Fruit fly (Drosophila melanogaster) whole organism, embryonic: ENCODE data around the gene CG42395.

Experiments
- Blimp-1 ChIP-seq: fragments of 200-800 bp; sonication (Bioruptor generic); optimal IDR thresholded peaks from 3 replicates; lab custom pipeline; 2018; ENCODE audit warnings: missing biosample characterization, missing genetic modification characterization, mild to moderate bottlenecking, moderate library complexity, missing genetic modification reagents
- BtbVII ChIP-seq: fragments of 200-800 bp; sonication (Bioruptor generic); optimal IDR thresholded peaks from 3 replicates; lab custom pipeline; 2017; ENCODE audit warnings: missing biosample characterization, mild to moderate bottlenecking, missing genetic modification characterization
- CG11398 ChIP-seq: fragments of 200-800 bp; sonication (Bioruptor generic); optimal IDR thresholded peaks from 2 replicates; lab custom pipeline; 2016; ENCODE audit warnings: missing biosample characterization, missing genetic modification characterization
- CG12155 ChIP-seq: fragments of 200-800 bp; sonication (Bioruptor generic); optimal IDR thresholded peaks from 3 replicates; lab custom pipeline; 2016; ENCODE audit warnings: missing biosample characterization, missing genetic modification characterization
- CG13296 ChIP-seq: fragments of 200-800 bp; sonication (Bioruptor generic); optimal IDR thresholded peaks from 3 replicates; lab custom pipeline; 2018; ENCODE audit warnings: missing biosample characterization, mild to moderate bottlenecking, missing genetic modification characterization
- CG15479 ChIP-seq: fragments of 200-800 bp; sonication (Bioruptor generic); optimal IDR thresholded peaks from 3 replicates; lab custom pipeline; 2019; ENCODE audit warnings: missing biosample characterization, mild to moderate bottlenecking, missing genetic modification characterization, moderate library complexity
- CG1647 ChIP-seq: fragments of 200-800 bp; sonication (Bioruptor generic); optimal IDR thresholded peaks from 3 replicates; lab custom pipeline; 2016; ENCODE audit warnings: missing biosample characterization, missing genetic modification characterization
- CG18764 ChIP-seq: fragments of 200-800 bp; sonication (Bioruptor generic); optimal IDR thresholded peaks from 3 replicates; lab custom pipeline; 2016; ENCODE audit warnings: missing biosample characterization, missing genetic modification characterization
- CG2199 ChIP-seq: fragments of 200-800 bp; sonication (Bioruptor generic); IDR thresholded peaks from 3 replicates; pipeline ENCODE4 v1.3.6; 2022; ENCODE audit warnings: missing biosample characterization, missing genetic modification characterization
- CG31224 ChIP-seq: fragments of 200-800 bp; sonication (Bioruptor generic); IDR thresholded peaks from 2 replicates; pipeline ENCODE4 v1.3.6; 2022; ENCODE audit warnings: missing biosample characterization, missing genetic modification characterization
- CG31365 ChIP-seq: fragments of 200-800 bp; sonication (Bioruptor generic); optimal IDR thresholded peaks from 2 replicates; lab custom pipeline; 2018; ENCODE audit warnings: missing biosample characterization, mild to moderate bottlenecking, missing genetic modification characterization
- CG31388 ChIP-seq: fragments of 200-800 bp; sonication (Bioruptor generic); optimal IDR thresholded peaks from 2 replicates; lab custom pipeline; 2016; ENCODE audit warnings: missing biosample characterization, missing genetic modification characterization
- CG3163 ChIP-seq: fragments of 200-800 bp; sonication (Bioruptor generic); optimal IDR thresholded peaks from 3 replicates; lab custom pipeline; 2016; ENCODE audit warnings: missing biosample characterization, missing genetic modification characterization
- CG6175 ChIP-seq: fragments of 200-800 bp; sonication (Bioruptor generic); IDR thresholded peaks from 3 replicates; pipeline ENCODE4 v1.3.6; 2022; ENCODE audit warnings: missing biosample characterization, missing genetic modification characterization
- CG6791 ChIP-seq: fragments of 200-800 bp; sonication (Bioruptor generic); IDR thresholded peaks from 3 replicates; pipeline ENCODE4 v1.3.6; 2022; ENCODE audit warnings: missing biosample characterization, missing genetic modification characterization; ENCODE audit not compliant: partially characterized antibody
- CG9609 ChIP-seq: fragments of 200-800 bp; sonication (Bioruptor generic); optimal IDR thresholded peaks from 3 replicates; lab custom pipeline; 2016; ENCODE audit warnings: missing biosample characterization, missing genetic modification characterization
- CG9932 ChIP-seq: fragments of 200-800 bp; sonication (Bioruptor generic); IDR thresholded peaks from 2 replicates; pipeline ENCODE4 v1.3.6; 2022; ENCODE audit warnings: missing biosample characterization, missing genetic modification characterization
- CHES-1-like ChIP-seq: fragments of 200-800 bp; sonication (Bioruptor generic); optimal IDR thresholded peaks from 2 replicates; lab custom pipeline; 2016; ENCODE audit warnings: missing biosample characterization, missing genetic modification characterization
- D19A ChIP-seq: fragments of 200-800 bp; optimal IDR thresholded peaks from 3 replicates; lab custom pipeline; 2019; ENCODE audit warnings: missing biosample characterization, mild to moderate bottlenecking, missing genetic modification characterization, moderate library complexity
- Dfd ChIP-seq, 2 experiments: fragments of >200 bp; optimal IDR thresholded peaks; 2 replicates each; lab custom pipeline; 2017; ENCODE audit warnings: missing biosample characterization in 2 of 2, missing genetic modification characterization in 2 of 2
- Dip2 ChIP-seq: fragments of 200-800 bp; sonication (Bioruptor generic); IDR thresholded peaks from 2 replicates; pipeline ENCODE4 v1.3.6; 2022; ENCODE audit warnings: missing biosample characterization, missing genetic modification characterization
- ERR ChIP-seq: fragments of 200-800 bp; sonication (Bioruptor generic); optimal IDR thresholded peaks from 2 replicates; lab custom pipeline; 2016; ENCODE audit warnings: missing biosample characterization, missing genetic modification characterization
- Hmx ChIP-seq: fragments of 200-800 bp; sonication (Bioruptor generic); optimal IDR thresholded peaks from 2 replicates; lab custom pipeline; 2016; ENCODE audit warnings: missing biosample characterization, missing genetic modification characterization
- NC2β ChIP-seq: fragments of 200-800 bp; sonication (Bioruptor generic); optimal IDR thresholded peaks from 2 replicates; lab custom pipeline; 2016; ENCODE audit warnings: missing biosample characterization, missing genetic modification characterization
- Neu2 ChIP-seq: fragments of 200-800 bp; sonication (Bioruptor generic); optimal IDR thresholded peaks from 3 replicates; lab custom pipeline; 2016; ENCODE audit warnings: missing biosample characterization, missing genetic modification characterization, borderline replicate concordance
- Nf-YA ChIP-seq: fragments of 200-800 bp; sonication (Bioruptor generic); IDR thresholded peaks from 2 replicates; pipeline ENCODE4 v1.3.6; 2022; ENCODE audit warnings: missing biosample characterization, missing genetic modification characterization
- Opbp ChIP-seq: fragments of 200-800 bp; sonication (Bioruptor generic); IDR thresholded peaks from 3 replicates; pipeline ENCODE4 v1.3.6; 2022; ENCODE audit warnings: missing biosample characterization, missing genetic modification characterization; ENCODE audit not compliant: partially characterized antibody
- Optix ChIP-seq: fragments of 200-800 bp; sonication (Bioruptor generic); IDR thresholded peaks from 3 replicates; pipeline ENCODE4 v1.3.6; 2022; ENCODE audit warnings: missing biosample characterization, missing genetic modification characterization
- Ptx1 ChIP-seq: fragments of 200-800 bp; sonication (Bioruptor generic); IDR thresholded peaks from 2 replicates; pipeline ENCODE4 v1.3.6; 2022; ENCODE audit warnings: missing biosample characterization, missing genetic modification characterization
- Xrp1 ChIP-seq: fragments of 200-800 bp; sonication (Bioruptor generic); IDR thresholded peaks from 2 replicates; pipeline ENCODE4 v1.3.6; 2022; ENCODE audit warnings: missing biosample characterization, missing genetic modification characterization
- ap ChIP-seq: fragments of 200-800 bp; sonication (Bioruptor generic); IDR thresholded peaks from 2 replicates; pipeline ENCODE4 v1.3.6; 2022; ENCODE audit warnings: missing biosample characterization, missing genetic modification characterization
- ara ChIP-seq: fragments of 200-800 bp; sonication (Bioruptor generic); IDR thresholded peaks from 2 replicates; pipeline ENCODE4 v1.3.6; 2022; ENCODE audit warnings: missing biosample characterization, missing genetic modification characterization
- az2 ChIP-seq: fragments of 200-800 bp; sonication (Bioruptor generic); optimal IDR thresholded peaks from 3 replicates; lab custom pipeline; 2016; ENCODE audit warnings: missing biosample characterization, missing genetic modification characterization
- bab2 ChIP-seq: fragments of 200-800 bp; sonication (Bioruptor generic); optimal IDR thresholded peaks from 2 replicates; lab custom pipeline; 2016; ENCODE audit warnings: missing biosample characterization, missing genetic modification characterization
- cato ChIP-seq: fragments of 200-800 bp; sonication (Bioruptor generic); optimal IDR thresholded peaks from 2 replicates; lab custom pipeline; 2016; ENCODE audit warnings: missing biosample characterization, missing genetic modification characterization, borderline replicate concordance
- cg ChIP-seq: fragments of 200-800 bp; sonication (Bioruptor generic); optimal IDR thresholded peaks from 3 replicates; lab custom pipeline; 2019; ENCODE audit warnings: missing biosample characterization, mild to moderate bottlenecking, missing genetic modification characterization, moderate library complexity
- chinmo ChIP-seq: fragments of 200-800 bp; sonication (Bioruptor generic); IDR thresholded peaks from 4 replicates; pipeline ENCODE4 v1.3.6; 2022; ENCODE audit warnings: missing biosample characterization, missing genetic modification characterization; ENCODE audit not compliant: partially characterized antibody
- chn ChIP-seq: fragments of 200-800 bp; sonication (Bioruptor generic); optimal IDR thresholded peaks from 2 replicates; lab custom pipeline; 2016; ENCODE audit warnings: missing biosample characterization, missing genetic modification characterization
- disco-r ChIP-seq: fragments of 200-800 bp; sonication (Bioruptor generic); optimal IDR thresholded peaks from 2 replicates; lab custom pipeline; 2016; ENCODE audit warnings: missing biosample characterization, missing genetic modification characterization
- gcm2 ChIP-seq: fragments of 200-800 bp; sonication (Bioruptor generic); optimal IDR thresholded peaks from 2 replicates; lab custom pipeline; 2016; ENCODE audit warnings: missing biosample characterization, missing genetic modification characterization
- hth ChIP-seq: fragments of >200 bp; optimal IDR thresholded peaks from 2 replicates; lab custom pipeline; 2017; ENCODE audit warnings: inconsistent platforms
- ind ChIP-seq: fragments of 200-800 bp; sonication (Bioruptor generic); optimal IDR thresholded peaks from 3 replicates; lab custom pipeline; 2016; ENCODE audit warnings: missing biosample characterization, missing genetic modification characterization
- lilli ChIP-seq: fragments of 200-800 bp; sonication (Bioruptor generic); optimal IDR thresholded peaks from 3 replicates; lab custom pipeline; 2016; ENCODE audit warnings: missing biosample characterization, missing genetic modification characterization
- odd ChIP-seq: fragments of 200-800 bp; sonication (Bioruptor generic); optimal IDR thresholded peaks from 2 replicates; lab custom pipeline; 2017; ENCODE audit warnings: missing biosample characterization, mild to moderate bottlenecking, missing genetic modification characterization
- pb ChIP-seq: fragments of 200-800 bp; sonication (Bioruptor generic); optimal IDR thresholded peaks from 3 replicates; lab custom pipeline; 2016; ENCODE audit warnings: missing biosample characterization, missing genetic modification characterization
- psq ChIP-seq: fragments of 200-800 bp; sonication (Bioruptor generic); optimal IDR thresholded peaks from 2 replicates; lab custom pipeline; 2017; ENCODE audit warnings: missing biosample characterization, missing genetic modification characterization
- sc ChIP-seq, 3 experiments: fragments of >200 bp in 2 of 3; fragments of 200-800 bp in 1 of 3; sonication (Bioruptor generic) in 1 of 3; optimal IDR thresholded peaks; 2 replicates in 2 of 3; 3 replicates in 1 of 3; lab custom pipeline; 2017; ENCODE audit warnings: mild to moderate bottlenecking in 1 of 3, missing biosample characterization in 1 of 3, missing genetic modification characterization in 1 of 3, missing genetic modification reagents in 1 of 3
- sd ChIP-seq: fragments of 200-800 bp; sonication (Bioruptor generic); optimal IDR thresholded peaks from 3 replicates; lab custom pipeline; 2018; ENCODE audit warnings: missing biosample characterization, mild to moderate bottlenecking, missing genetic modification characterization, moderate library complexity
- sens-2 ChIP-seq: fragments of 200-800 bp; sonication (Bioruptor generic); IDR thresholded peaks from 2 replicates; pipeline ENCODE4 v1.3.6; 2022; ENCODE audit warnings: missing biosample characterization, missing genetic modification characterization
- tup ChIP-seq: fragments of 200-800 bp; sonication (Bioruptor generic); optimal IDR thresholded peaks from 2 replicates; lab custom pipeline; 2016; ENCODE audit warnings: missing biosample characterization, mild to moderate bottlenecking, missing genetic modification characterization, moderate library complexity
- usp ChIP-seq: fragments of >200 bp; optimal IDR thresholded peaks from 2 replicates; lab custom pipeline; 2017; ENCODE audit warnings: missing biosample characterization, missing genetic modification characterization

Gene CG42395

DNA sequence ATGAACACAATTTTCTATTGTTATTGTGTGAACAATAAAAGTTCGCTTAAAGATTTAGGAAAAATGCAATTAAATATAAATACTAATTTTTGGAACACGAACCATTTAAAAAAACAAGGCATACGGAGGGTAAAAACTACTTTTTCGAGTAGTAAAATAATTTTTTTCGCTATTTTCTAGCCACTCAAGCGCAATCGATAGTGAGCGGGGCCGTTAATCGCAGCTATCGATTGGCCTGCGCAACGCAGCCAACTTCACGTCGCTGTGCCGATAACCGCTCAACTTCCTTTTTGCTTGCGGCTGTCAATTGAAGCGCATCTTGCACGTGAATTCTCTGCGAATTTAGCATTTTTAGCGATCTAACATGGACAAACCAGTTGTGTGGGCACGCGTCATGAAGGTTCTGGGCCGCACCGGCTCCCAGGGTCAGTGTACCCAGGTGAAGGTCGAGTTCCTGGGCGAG, 21.7 kb downstream of the CG42395 start, which contains the start of gene RpS28b (continued):
- TF ChIP-seq sd (tag; lab: Kevin White, UChicago) (peak; percentile 37), CG31365 (tag; lab: Kevin White, UChicago) (peak; percentile 81), Blimp-1 (no peak), disco-r (GFP tag; lab: Kevin White, UChicago) (peak; percentile 82), Xrp1 (GFP tag; lab: Robert Waterston, UW) (peak; percentile 33; the same call in 1 of the 2 replicates), CG3163 (GFP tag; lab: Kevin White, UChicago) (peak; percentile 79), ERR (GFP tag; lab: Kevin White, UChicago) (peak; percentile 55), CG9932 (peak; percentile 90), Neu2 (GFP tag; lab: Kevin White, UChicago) (peak; percentile 60), chn (GFP tag; lab: Kevin White, UChicago) (peak; percentile 73), gcm2 (GFP tag; lab: Kevin White, UChicago) (peak; percentile 66), pb (GFP tag; lab: Kevin White, UChicago) (peak; percentile 92), Dip2 (GFP tag; lab: Robert Waterston, UW) (no peak), CG18764 (GFP tag; lab: Kevin White, UChicago) (peak; percentile 71), hth (lab: Kevin White, UChicago) (no peak), D19A (tag; lab: Kevin White, UChicago) (peak; percentile 38), sens-2 (GFP tag; lab: Robert Waterston, UW) (peak; percentile 92), cg (GFP tag; lab: Kevin White, UChicago) (no peak), sc (optimal IDR thresholded peaks at IDR 0.05; lab: Kevin White, UChicago) (no peak), sc (GFP tag; optimal IDR thresholded peaks at IDR 0.05; lab: Kevin White, UChicago) (peak; percentile 82), chinmo (GFP tag; lab: Robert Waterston, UW) (no peak), CG11398 (GFP tag; lab: Kevin White, UChicago) (peak; percentile 90), Nf-YA (GFP tag; lab: Robert Waterston, UW) (peak; percentile 87), bab2 (GFP tag; lab: Kevin White, UChicago) (peak; percentile 72), CG6791 (GFP tag; lab: Robert Waterston, UW) (peak; percentile 89), CHES-1-like (GFP tag; lab: Kevin White, UChicago) (peak; percentile 88), usp (GFP tag; lab: Kevin White, UChicago) (no peak), ara (GFP tag; lab: Robert Waterston, UW) (peak; percentile 88), Hmx (no peak), CG2199 (peak; percentile 90), CG9609 (GFP tag; lab: Kevin White, UChicago) (peak; percentile 85), CG15479 (GFP tag; lab: Kevin White, UChicago) (peak; percentile 54), az2 (GFP tag; lab: Kevin White, UChicago) (peak; percentile 24), CG31388 (GFP tag; lab: Kevin White, UChicago) (peak; percentile 7), CG13296 (GFP tag; lab: Kevin White, UChicago) (peak; percentile 90), CG12155 (GFP tag; lab: Kevin White, UChicago) (peak; percentile 48), CG31224 (GFP tag; lab: Robert Waterston, UW) (peak; percentile 86), Dfd (GFP tag; optimal IDR thresholded peaks at IDR 0.05; lab: Kevin White, UChicago) (no peak), Ptx1 (GFP tag; lab: Robert Waterston, UW) (peak; percentile 86), lilli (GFP tag; lab: Kevin White, UChicago) (peak; percentile 68), psq (peak; percentile 68), cato (peak; percentile 49), BtbVII (GFP tag; lab: Kevin White, UChicago) (peak; percentile 89), CG6175 (GFP tag; lab: Robert Waterston, UW) (peak; percentile 94), CG1647 (peak; percentile 70), ap (peak; percentile 80), tup (GFP tag; lab: Kevin White, UChicago) (peak; percentile 46), Opbp (peak; percentile 100), ind (GFP tag; lab: Kevin White, UChicago) (peak; percentile 66), NC2β (GFP tag; lab: Kevin White, UChicago) (peak; percentile 94), odd (GFP tag; lab: Kevin White, UChicago) (peak; percentile 91), Optix (GFP tag; lab: Robert Waterston, UW) (peak; percentile 88)
